ENCODE assay signal across 2 fruit fly cellular contexts in genomic region chr3R:23030900-23031299, dm6.
TF ChIP-seq lines count a peak whose summit lies in the region.

No protein-coding gene starts in this region.

- no peak for TF ChIP-seq CTCF in whole organism, embryonic (GFP tag; optimal IDR thresholded peaks at IDR 0.05; lab: Kevin White, UChicago)

TF ChIP-seq in whole organism, embryonic, 481 proteins besides CTCF, POLR2A, EP300 and RAD21:
- peak; percentile 38 for TF ChIP-seq dmrt11E (tag; optimal IDR thresholded peaks at IDR 0.05; lab: Kevin White, UChicago)
- TF ChIP-seq NC2β (GFP tag; optimal IDR thresholded peaks at IDR 0.05; lab: Kevin White, UChicago): no peak
- TF ChIP-seq Drgx (GFP tag; IDR thresholded peaks at IDR 0.05; lab: Robert Waterston, UW): no peak
- TF ChIP-seq so (GFP tag; IDR thresholded peaks at IDR 0.05; lab: Robert Waterston, UW): no peak
- TF ChIP-seq CG7839 (tag; optimal IDR thresholded peaks at IDR 0.05; lab: Kevin White, UChicago): peak; percentile 1
- no peak for TF ChIP-seq CG17829 (tag; optimal IDR thresholded peaks at IDR 0.05; lab: Kevin White, UChicago)
- TF ChIP-seq kah (GFP tag; optimal IDR thresholded peaks at IDR 0.05; lab: Kevin White, UChicago): no peak
- no peak for TF ChIP-seq BtbVII (GFP tag; optimal IDR thresholded peaks at IDR 0.05; lab: Kevin White, UChicago)
- TF ChIP-seq CG10979 (tag; optimal IDR thresholded peaks at IDR 0.05; lab: Kevin White, UChicago): peak; percentile 4
- no peak for TF ChIP-seq prd (optimal IDR thresholded peaks at IDR 0.05; lab: Kevin White, UChicago)
- TF ChIP-seq prd (GFP tag; IDR thresholded peaks at IDR 0.05; lab: Robert Waterston, UW): 0 out of 3 replicates have a peak, but pooled peaks have one; percentile 41
- no peak for TF ChIP-seq Hr3 (GFP tag; optimal IDR thresholded peaks at IDR 0.05; lab: Kevin White, UChicago)
- no peak for TF ChIP-seq seq (GFP tag; IDR thresholded peaks at IDR 0.05; lab: Robert Waterston, UW)
- no peak for TF ChIP-seq CG3163 (GFP tag; optimal IDR thresholded peaks at IDR 0.05; lab: Kevin White, UChicago)
- no peak for TF ChIP-seq CG18262 (tag; optimal IDR thresholded peaks at IDR 0.05; lab: Kevin White, UChicago)
- peak; percentile 66 for TF ChIP-seq CG15696 (tag; optimal IDR thresholded peaks at IDR 0.05; lab: Kevin White, UChicago)
- TF ChIP-seq dati (GFP tag; IDR thresholded peaks at IDR 0.05; lab: Robert Waterston, UW): no peak
- no peak for TF ChIP-seq CkIIα-i1 (GFP tag; IDR thresholded peaks at IDR 0.05; lab: Robert Waterston, UW)
- TF ChIP-seq CG1603 (tag; optimal IDR thresholded peaks at IDR 0.05; lab: Kevin White, UChicago): peak; percentile 1
- TF ChIP-seq CG16779 (GFP tag; IDR thresholded peaks at IDR 0.05; lab: Robert Waterston, UW): no peak
- peak; percentile 80 for TF ChIP-seq sens (GFP tag; lab: Kevin White, UChicago)
- no peak for TF ChIP-seq Oaz (GFP tag; IDR thresholded peaks at IDR 0.05; lab: Robert Waterston, UW)
- no peak for TF ChIP-seq CG9437 (GFP tag; optimal IDR thresholded peaks at IDR 0.05; lab: Kevin White, UChicago)
- TF ChIP-seq CG9727 (GFP tag; optimal IDR thresholded peaks at IDR 0.05; lab: Kevin White, UChicago): peak; percentile 18
- no peak for TF ChIP-seq CG17359 (tag; optimal IDR thresholded peaks at IDR 0.05; lab: Kevin White, UChicago)
- no peak for TF ChIP-seq en (GFP tag; optimal IDR thresholded peaks at IDR 0.05; lab: Kevin White, UChicago)
- peak; percentile 53 for TF ChIP-seq Med (GFP tag; lab: Kevin White, UChicago)
- no peak for TF ChIP-seq CG1647 (GFP tag; optimal IDR thresholded peaks at IDR 0.05; lab: Kevin White, UChicago)
- TF ChIP-seq CHES-1-like (GFP tag; optimal IDR thresholded peaks at IDR 0.05; lab: Kevin White, UChicago): no peak
- TF ChIP-seq aop (GFP tag; IDR thresholded peaks at IDR 0.05; lab: Robert Waterston, UW): no peak

TF ChIP-seq in whole organism, prepupa, 60 proteins besides CTCF, POLR2A, EP300 and RAD21:
- TF ChIP-seq CG3032 (tag; optimal IDR thresholded peaks at IDR 0.05; lab: Kevin White, UChicago) (no peak), Eip78C (GFP tag; lab: Kevin White, UChicago) (peak; percentile 10)
